Fruit fly (Drosophila melanogaster): ENCODE data around the gene AkhR.

Gene AkhR

dm6 chr2L:6693794-6694254 lies 22.2 kb downstream of the AkhR start (continued):
- TF ChIP-seq acj6 (GFP tag; optimal IDR thresholded peaks at IDR 0.05) (peak; percentile 51), Blimp-1 (GFP tag; optimal IDR thresholded peaks at IDR 0.05) (no peak), CG6854 (GFP tag; optimal IDR thresholded peaks at IDR 0.05) (peak; percentile 38), CG34406 (GFP tag; optimal IDR thresholded peaks at IDR 0.05) (peak; percentile 44), achi (GFP tag; optimal IDR thresholded peaks at IDR 0.05) (peak; percentile 59), CG11294 (GFP tag; IDR thresholded peaks at IDR 0.05) (no peak), Eip93F (GFP tag; optimal IDR thresholded peaks at IDR 0.05) (no peak), CG10631 (GFP tag; optimal IDR thresholded peaks at IDR 0.05) (peak; percentile 61), CG11762 (GFP tag; optimal IDR thresholded peaks at IDR 0.05; ENCODE audit: insufficient read depth) (peak; percentile 34), CG6276 (GFP tag; optimal IDR thresholded peaks at IDR 0.05) (peak; percentile 82), CG31627 (GFP tag; optimal IDR thresholded peaks at IDR 0.05) (peak; percentile 29), CG16779 (tag; optimal IDR thresholded peaks at IDR 0.05) (no peak), svp (GFP tag) (peak; percentile 81), CG11902 (GFP tag; optimal IDR thresholded peaks at IDR 0.05) (no peak), CG15336 (GFP tag; IDR thresholded peaks at IDR 0.05) (peak; percentile 80), Eip75B (GFP tag; optimal IDR thresholded peaks at IDR 0.05) (peak; percentile 68), Sox15 (GFP tag; optimal IDR thresholded peaks at IDR 0.05) (peak; percentile 11), Sox14 (GFP tag; optimal IDR thresholded peaks at IDR 0.05) (peak; percentile 26), Gug (GFP tag; IDR thresholded peaks at IDR 0.05) (peak; percentile 8; the same call in 1 of the 2 replicates), salr (GFP tag; optimal IDR thresholded peaks at IDR 0.05) (peak in 1 of 2 experiments; percentile 79), fd85E (GFP tag; optimal IDR thresholded peaks at IDR 0.05) (no peak), lz (GFP tag; optimal IDR thresholded peaks at IDR 0.05) (peak; percentile 49), Eip78C (GFP tag) (peak; percentile 95), pdm3 (GFP tag; optimal IDR thresholded peaks at IDR 0.05) (peak; percentile 58), OdsH (GFP tag; optimal IDR thresholded peaks at IDR 0.05) (peak; percentile 60), esn (GFP tag; optimal IDR thresholded peaks at IDR 0.05) (peak; percentile 64), CG7368 (GFP tag; optimal IDR thresholded peaks at IDR 0.05) (no peak), Sox102F (GFP tag; optimal IDR thresholded peaks at IDR 0.05) (peak; percentile 36), CG8632 (GFP tag; optimal IDR thresholded peaks at IDR 0.05) (peak; percentile 50)

dm6 chr2L:6692048-6692447 lies 23.9 kb downstream of the AkhR start:
- TF ChIP-seq CG6163 (GFP tag; IDR thresholded peaks at IDR 0.05), result peak; percentile 52; the same call in 2 of the 3 replicates
- no peak for TF ChIP-seq eg (GFP tag; IDR thresholded peaks at IDR 0.05)
- no peak for TF ChIP-seq Met (GFP tag; optimal IDR thresholded peaks at IDR 0.05)
- TF ChIP-seq CG32006 (GFP tag; optimal IDR thresholded peaks at IDR 0.05), result peak; percentile 42
- TF ChIP-seq Hr38 (GFP tag; optimal IDR thresholded peaks at IDR 0.05), result no peak
- TF ChIP-seq CG6792 (GFP tag; optimal IDR thresholded peaks at IDR 0.05), result no peak
- TF ChIP-seq Hr39 (GFP tag; optimal IDR thresholded peaks at IDR 0.05), result peak; percentile 15
- no peak for TF ChIP-seq Blimp-1 (GFP tag; optimal IDR thresholded peaks at IDR 0.05)
- no peak for TF ChIP-seq Sox15 (GFP tag; optimal IDR thresholded peaks at IDR 0.05)
- no peak for TF ChIP-seq net (GFP tag; optimal IDR thresholded peaks at IDR 0.05)
- TF ChIP-seq CG3919 (GFP tag; optimal IDR thresholded peaks at IDR 0.05), result peak; percentile 14
- TF ChIP-seq lz (GFP tag; optimal IDR thresholded peaks at IDR 0.05), result no peak
- TF ChIP-seq cyc (GFP tag; optimal IDR thresholded peaks at IDR 0.05), result no peak
- peak; percentile 31 for TF ChIP-seq Eip78C (GFP tag)
- TF ChIP-seq Eip93F (GFP tag; optimal IDR thresholded peaks at IDR 0.05), result no peak
- no peak for TF ChIP-seq CG31627 (GFP tag; optimal IDR thresholded peaks at IDR 0.05)
- no peak for TF ChIP-seq fd85E (GFP tag; optimal IDR thresholded peaks at IDR 0.05)
- TF ChIP-seq svp (GFP tag), result no peak
- TF ChIP-seq fkh (GFP tag; optimal IDR thresholded peaks at IDR 0.05), result no peak
- TF ChIP-seq dac (GFP tag; optimal IDR thresholded peaks at IDR 0.05), result no peak
- peak; percentile 20 for TF ChIP-seq acj6 (GFP tag; optimal IDR thresholded peaks at IDR 0.05)
- no peak for TF ChIP-seq CG7368 (GFP tag; optimal IDR thresholded peaks at IDR 0.05)
- TF ChIP-seq Sox14 (GFP tag; optimal IDR thresholded peaks at IDR 0.05), result no peak
- TF ChIP-seq pdm3 (GFP tag; optimal IDR thresholded peaks at IDR 0.05), result peak; percentile 27
- TF ChIP-seq achi (GFP tag; optimal IDR thresholded peaks at IDR 0.05), result no peak
- no peak for TF ChIP-seq CG6854 (GFP tag; optimal IDR thresholded peaks at IDR 0.05)
- peak; percentile 36 for TF ChIP-seq CG10631 (GFP tag; optimal IDR thresholded peaks at IDR 0.05)
- TF ChIP-seq Ets21C (GFP tag; optimal IDR thresholded peaks at IDR 0.05), result no peak
- TF ChIP-seq CG6276 (GFP tag; optimal IDR thresholded peaks at IDR 0.05), result no peak
- no peak for TF ChIP-seq CG11762 (GFP tag; optimal IDR thresholded peaks at IDR 0.05; ENCODE audit: insufficient read depth)
- peak; percentile 22 for TF ChIP-seq OdsH (GFP tag; optimal IDR thresholded peaks at IDR 0.05)
- TF ChIP-seq Eip75B (GFP tag; optimal IDR thresholded peaks at IDR 0.05), result peak; percentile 9
- TF ChIP-seq Sox102F (GFP tag; optimal IDR thresholded peaks at IDR 0.05), result no peak
- no peak for TF ChIP-seq Gug (GFP tag; IDR thresholded peaks at IDR 0.05)
- TF ChIP-seq spab (GFP tag; optimal IDR thresholded peaks at IDR 0.05), result no peak
- TF ChIP-seq Hr4 (GFP tag; optimal IDR thresholded peaks at IDR 0.05), result peak; percentile 45
- no peak for TF ChIP-seq CG11294 (GFP tag; IDR thresholded peaks at IDR 0.05)
- TF ChIP-seq esn (GFP tag; optimal IDR thresholded peaks at IDR 0.05), result no peak
- TF ChIP-seq CG8632 (GFP tag; optimal IDR thresholded peaks at IDR 0.05), result no peak
- no peak for TF ChIP-seq CG34406 (GFP tag; optimal IDR thresholded peaks at IDR 0.05)
- TF ChIP-seq topi (GFP tag; optimal IDR thresholded peaks at IDR 0.05), result no peak
- peak; percentile 39; the same call in 1 of the 2 replicates for TF ChIP-seq CG15336 (GFP tag; IDR thresholded peaks at IDR 0.05)
- TF ChIP-seq CG4318 (GFP tag; optimal IDR thresholded peaks at IDR 0.05), result no peak
